Worm (Caenorhabditis elegans): ENCODE data around the gene T01C3.3.

DNA sequence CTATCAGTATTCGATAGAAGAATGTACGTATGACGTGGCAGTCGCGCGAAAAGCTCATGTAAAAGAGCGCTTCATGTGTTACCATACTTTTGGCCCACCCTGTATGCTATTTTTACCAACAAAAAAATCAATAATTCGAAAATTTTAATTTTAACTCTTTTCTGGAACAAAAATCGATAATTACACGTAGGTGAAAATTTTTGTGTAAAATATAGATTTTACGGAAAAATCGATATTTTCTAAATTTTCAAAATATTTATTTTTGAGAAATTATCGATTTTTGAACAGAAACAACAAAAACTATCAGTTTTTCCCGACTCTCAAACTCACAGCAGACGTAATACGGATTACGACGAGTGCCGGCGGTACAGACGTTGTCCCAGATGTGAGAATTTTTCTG, 47.4 kb downstream of the T01C3.3 start:
- TF ChIP-seq vab-7 (GFP tag; IDR thresholded peaks at IDR 0.05) (no peak), daf-12 (tag; optimal IDR thresholded peaks at IDR 0.05) (no peak), R02D3.7 (tag; optimal IDR thresholded peaks at IDR 0.05) (no peak), nhr-6 (tag; optimal IDR thresholded peaks at IDR 0.05) (no peak), hif-1 (tag; optimal IDR thresholded peaks at IDR 0.05) (no peak), aly-2 (tag; optimal IDR thresholded peaks at IDR 0.05) (no peak), spr-3 (GFP tag; optimal IDR thresholded peaks at IDR 0.05) (no peak), F26F4.8 (GFP tag; conservative IDR thresholded peaks at IDR 0.05) (no peak), madf-5 (GFP tag; IDR thresholded peaks at IDR 0.05) (no peak), F10B5.3 (tag; optimal IDR thresholded peaks at IDR 0.05) (no peak), lir-3 (tag; optimal IDR thresholded peaks at IDR 0.05) (no peak)
